Worm (Caenorhabditis elegans) whole organism, late embryonic: ENCODE measurements around the gene C04G6.4.

Experiments
- C08G9.2 ChIP-seq: sonication (generic microtip); optimal IDR thresholded peaks from 2 replicates; lab custom pipeline; 2016; ENCODE audit warnings: mild to moderate bottlenecking, missing genetic modification characterization, moderate library complexity, missing compliant biosample characterization
- C38D4.7 ChIP-seq: fragments of 200-800 bp; sonication (Bioruptor generic); optimal IDR thresholded peaks from 2 replicates; lab custom pipeline; 2018; ENCODE audit warnings: mild to moderate bottlenecking, missing genetic modification characterization, moderate library complexity, missing compliant biosample characterization
- K02D7.2 ChIP-seq: sonication (generic microtip); optimal IDR thresholded peaks from 2 replicates; lab custom pipeline; 2017; ENCODE audit warnings: mild to moderate bottlenecking, missing genetic modification characterization, missing compliant biosample characterization
- K09A11.1 ChIP-seq: sonication (generic microtip); optimal IDR thresholded peaks from 2 replicates; lab custom pipeline; 2017; ENCODE audit warnings: antibody characterized with exemption, mild to moderate bottlenecking, missing genetic modification characterization, missing compliant biosample characterization; ENCODE audit not compliant: insufficient read depth
- Y22D7AL.16 ChIP-seq: sonication (generic microtip); optimal IDR thresholded peaks from 2 replicates; lab custom pipeline; 2016; ENCODE audit warnings: missing genetic modification characterization, missing compliant biosample characterization
- ahr-1 ChIP-seq: sonication (generic microtip); optimal IDR thresholded peaks from 2 replicates; lab custom pipeline; 2016; ENCODE audit warnings: missing genetic modification characterization, missing compliant biosample characterization
- ama-1 ChIP-seq: fragments of 150-350 bp; optimal IDR thresholded peaks from 2 replicates; lab custom pipeline; 2014
- ceh-19 ChIP-seq: fragments of 200-800 bp; sonication (Bioruptor generic); optimal IDR thresholded peaks from 2 replicates; lab custom pipeline; 2018; ENCODE audit warnings: mild to moderate bottlenecking, missing genetic modification characterization, missing compliant biosample characterization
- ceh-2 ChIP-seq: sonication (generic microtip); optimal IDR thresholded peaks from 2 replicates; lab custom pipeline; 2016; ENCODE audit warnings: missing genotype, missing genetic modification characterization, missing compliant biosample characterization
- ceh-24 ChIP-seq: sonication (generic microtip); optimal IDR thresholded peaks from 2 replicates; lab custom pipeline; 2016; ENCODE audit warnings: mild to moderate bottlenecking, missing genetic modification characterization, missing compliant biosample characterization
- ceh-30 ChIP-seq: fragments of 150-350 bp; optimal IDR thresholded peaks from 2 replicates; lab custom pipeline; 2014; ENCODE audit warnings: missing biosample characterization, missing genetic modification characterization
- ceh-31 ChIP-seq: sonication (generic microtip); optimal IDR thresholded peaks from 2 replicates; lab custom pipeline; 2016; ENCODE audit warnings: missing genetic modification characterization, missing compliant biosample characterization
- ceh-34 ChIP-seq: sonication (generic microtip); optimal IDR thresholded peaks from 2 replicates; lab custom pipeline; 2016; ENCODE audit warnings: mild to moderate bottlenecking, missing genetic modification characterization, missing compliant biosample characterization
- ceh-45 ChIP-seq: fragments of 200-800 bp; sonication (Bioruptor generic); IDR thresholded peaks from 2 replicates; pipeline ENCODE4 v1.3.6; 2022; ENCODE audit warnings: missing genetic modification reagents, missing genetic modification characterization, missing compliant biosample characterization
- ceh-48 ChIP-seq: sonication (generic microtip); optimal IDR thresholded peaks from 2 replicates; lab custom pipeline; 2016; ENCODE audit warnings: missing genetic modification characterization, inconsistent platforms, missing compliant biosample characterization
- ceh-6 ChIP-seq: fragments of 200-800 bp; sonication (Bioruptor generic); optimal IDR thresholded peaks from 2 replicates; lab custom pipeline; 2018; ENCODE audit warnings: mild to moderate bottlenecking, missing genetic modification characterization, missing compliant biosample characterization
- ceh-9 ChIP-seq: sonication (generic microtip); optimal IDR thresholded peaks from 2 replicates; lab custom pipeline; 2016; ENCODE audit warnings: mild to moderate bottlenecking, missing genetic modification characterization, inconsistent platforms, missing compliant biosample characterization
- che-1 ChIP-seq: sonication (generic microtip); optimal IDR thresholded peaks from 2 replicates; lab custom pipeline; 2016; ENCODE audit warnings: mild to moderate bottlenecking, missing genetic modification characterization, missing compliant biosample characterization
- elt-2 ChIP-seq: sonication (generic microtip); optimal IDR thresholded peaks from 2 replicates; lab custom pipeline; 2016; ENCODE audit warnings: missing genetic modification reagents, missing genetic modification characterization, missing compliant biosample characterization
- ets-4 ChIP-seq: sonication (generic microtip); optimal IDR thresholded peaks from 2 replicates; lab custom pipeline; 2016; ENCODE audit warnings: missing genetic modification characterization, missing compliant biosample characterization
- eyg-1 ChIP-seq: sonication (generic microtip); optimal IDR thresholded peaks from 2 replicates; lab custom pipeline; 2016; ENCODE audit warnings: missing genotype, missing genetic modification characterization, missing compliant biosample characterization
- fkh-10 ChIP-seq: fragments of 150-350 bp; optimal IDR thresholded peaks from 2 replicates; lab custom pipeline; 2014; ENCODE audit warnings: missing biosample characterization, missing genetic modification reagents, missing genetic modification characterization
- fkh-6 ChIP-seq: sonication (generic microtip); optimal IDR thresholded peaks from 2 replicates; lab custom pipeline; 2016; ENCODE audit warnings: missing genetic modification characterization, missing compliant biosample characterization
- gmeb-2 ChIP-seq: sonication (generic microtip); optimal IDR thresholded peaks from 2 replicates; lab custom pipeline; 2016; ENCODE audit warnings: missing genetic modification characterization, inconsistent platforms, missing compliant biosample characterization
- hlh-15 ChIP-seq: sonication (generic microtip); optimal IDR thresholded peaks from 2 replicates; lab custom pipeline; 2016; ENCODE audit warnings: missing genetic modification characterization, missing compliant biosample characterization
- hlh-8 ChIP-seq: sonication (generic microtip); optimal IDR thresholded peaks from 2 replicates; lab custom pipeline; 2016; ENCODE audit warnings: missing genotype, missing genetic modification characterization, missing compliant biosample characterization
- lin-11 ChIP-seq: fragments of 200-800 bp; sonication (Bioruptor generic); optimal IDR thresholded peaks from 2 replicates; lab custom pipeline; 2018; ENCODE audit warnings: mild to moderate bottlenecking, missing genetic modification characterization, missing compliant biosample characterization
- madf-2 ChIP-seq: sonication (generic microtip); optimal IDR thresholded peaks from 2 replicates; lab custom pipeline; 2017; ENCODE audit warnings: missing genetic modification characterization, missing compliant biosample characterization
- mec-3 ChIP-seq: sonication (generic microtip); optimal IDR thresholded peaks from 2 replicates; lab custom pipeline; 2016; ENCODE audit warnings: borderline replicate concordance, missing genetic modification characterization, missing compliant biosample characterization
- nfya-1 ChIP-seq: sonication (generic microtip); optimal IDR thresholded peaks from 2 replicates; lab custom pipeline; 2017; ENCODE audit warnings: missing genetic modification characterization, mild to moderate bottlenecking, missing compliant biosample characterization, antibody characterized with exemption, moderate library complexity
- nhr-11 ChIP-seq: fragments of 150-350 bp; optimal IDR thresholded peaks from 2 replicates; lab custom pipeline; 2014; ENCODE audit warnings: missing biosample characterization, missing genetic modification characterization
- npax-4 ChIP-seq: sonication (generic microtip); optimal IDR thresholded peaks from 2 replicates; lab custom pipeline; 2016; ENCODE audit warnings: missing genetic modification characterization, missing compliant biosample characterization
- odd-2 ChIP-seq: sonication (generic microtip); optimal IDR thresholded peaks from 2 replicates; lab custom pipeline; 2017; ENCODE audit warnings: antibody characterized with exemption, mild to moderate bottlenecking, missing genetic modification characterization, missing compliant biosample characterization
- pat-9 ChIP-seq: fragments of 200-800 bp; sonication (Bioruptor generic); optimal IDR thresholded peaks from 2 replicates; lab custom pipeline; 2018; ENCODE audit warnings: mild to moderate bottlenecking, missing genetic modification characterization, moderate library complexity, missing compliant biosample characterization
- pax-1 ChIP-seq: fragments of 150-350 bp; optimal IDR thresholded peaks from 2 replicates; lab custom pipeline; 2014; ENCODE audit warnings: missing biosample characterization, missing genetic modification characterization
- pqm-1 ChIP-seq: sonication (generic microtip); optimal IDR thresholded peaks from 2 replicates; lab custom pipeline; 2016; ENCODE audit warnings: missing genetic modification characterization, missing compliant biosample characterization
- pros-1 ChIP-seq: fragments of 150-350 bp; optimal IDR thresholded peaks from 2 replicates; lab custom pipeline; 2014; ENCODE audit warnings: missing biosample characterization, missing genetic modification reagents, missing genetic modification characterization
- rnt-1 ChIP-seq: sonication (generic microtip); optimal IDR thresholded peaks from 2 replicates; lab custom pipeline; 2016; ENCODE audit warnings: missing genetic modification characterization, missing compliant biosample characterization
- sdc-2 ChIP-seq: sonication (generic microtip); optimal IDR thresholded peaks from 2 replicates; lab custom pipeline; 2016; ENCODE audit warnings: missing genotype, missing genetic modification characterization, missing compliant biosample characterization
- sox-2 ChIP-seq: fragments of 200-800 bp; sonication (Bioruptor generic); IDR thresholded peaks from 2 replicates; pipeline ENCODE4 v1.3.6; 2022; ENCODE audit warnings: missing genetic modification reagents, missing genetic modification characterization, missing compliant biosample characterization
- sox-4 ChIP-seq: sonication (generic microtip); optimal IDR thresholded peaks from 2 replicates; lab custom pipeline; 2017; ENCODE audit warnings: mild to moderate bottlenecking, missing genetic modification characterization, inconsistent platforms, missing compliant biosample characterization
- syd-9 ChIP-seq: sonication (generic microtip); optimal IDR thresholded peaks from 2 replicates; lab custom pipeline; 2016; ENCODE audit warnings: mild to moderate bottlenecking, missing genetic modification characterization, moderate library complexity, missing compliant biosample characterization
- tbx-2 ChIP-seq: sonication (generic microtip); optimal IDR thresholded peaks from 2 replicates; lab custom pipeline; 2016; ENCODE audit warnings: missing genetic modification characterization, missing compliant biosample characterization
- tbx-7 ChIP-seq: sonication (generic microtip); optimal IDR thresholded peaks from 2 replicates; lab custom pipeline; 2016; ENCODE audit warnings: missing genotype, missing genetic modification characterization, missing compliant biosample characterization
- ttx-3 ChIP-seq: sonication (generic microtip); optimal IDR thresholded peaks from 2 replicates; lab custom pipeline; 2016; ENCODE audit warnings: missing genetic modification reagents, missing genetic modification characterization, missing compliant biosample characterization
- unc-3 ChIP-seq, 2 experiments: fragments of 200-800 bp in 1 of 2; sonication (Bioruptor generic) in 1 of 2; sonication (generic microtip) in 1 of 2; conservative IDR thresholded peaks in 1 of 2; optimal IDR thresholded peaks in 1 of 2; 2 replicates each; pipeline versions ENCODE4 v1.3.6 to Lab custom; 2016 to 2022; ENCODE audit warnings: missing compliant biosample characterization in 2 of 2, missing genetic modification characterization in 2 of 2, missing genetic modification reagents in 1 of 2
- unc-42 ChIP-seq: sonication (generic microtip); optimal IDR thresholded peaks from 2 replicates; lab custom pipeline; 2016; ENCODE audit warnings: missing genotype, missing genetic modification characterization, missing compliant biosample characterization
- unc-86 ChIP-seq: sonication (generic microtip); optimal IDR thresholded peaks from 2 replicates; lab custom pipeline; 2016; ENCODE audit warnings: missing genetic modification characterization, missing compliant biosample characterization
- zip-5 ChIP-seq: sonication (generic microtip); optimal IDR thresholded peaks from 2 replicates; lab custom pipeline; 2016; ENCODE audit warnings: missing genetic modification characterization, missing compliant biosample characterization

C04G6.4 gene

ce11 chrII:5033935-5034334 lies 49.3 kb downstream of the C04G6.4 start, which contains the start of gene F33G12.3:
F33G12.3 (minus strand) TSS chrII:5034035.
- no peak for TF ChIP-seq ets-4 (tag; lab: Kevin White, UChicago)
- TF ChIP-seq odd-2 (tag; lab: Kevin White, UChicago): no peak
- no peak for TF ChIP-seq nhr-11 (tag; lab: Kevin White, UChicago)
- no peak for TF ChIP-seq ceh-24 (tag; lab: Kevin White, UChicago)
- TF ChIP-seq Y22D7AL.16 (tag; lab: Kevin White, UChicago): no peak
- TF ChIP-seq unc-42: no peak

- TF ChIP-seq pqm-1 (peak; percentile 73), fkh-10 (GFP tag; lab: Kevin White, UChicago) (no peak), nhr-11 (tag; lab: Kevin White, UChicago) (no peak), pros-1 (tag; lab: Kevin White, UChicago) (peak; percentile 34), unc-42 (peak; percentile 78), ceh-48 (tag; lab: Kevin White, UChicago) (peak; percentile 77), eyg-1 (tag; lab: Kevin White, UChicago) (peak; percentile 88), sox-2 (peak; percentile 54), hlh-8 (peak; percentile 79), ceh-24 (tag; lab: Kevin White, UChicago) (peak; percentile 72), ets-4 (tag; lab: Kevin White, UChicago) (no peak), syd-9 (tag; lab: Kevin White, UChicago) (peak; percentile 84), sdc-2 (tag; lab: Kevin White, UChicago) (peak; percentile 90), ceh-2 (tag; lab: Kevin White, UChicago) (peak; percentile 86), Y22D7AL.16 (tag; lab: Kevin White, UChicago) (peak; percentile 85), ama-1 (no peak), mec-3 (peak; percentile 58), rnt-1 (tag; lab: Kevin White, UChicago) (peak; percentile 58), tbx-2 (tag; lab: Kevin White, UChicago) (peak; percentile 85), zip-5 (peak; percentile 73), ceh-34 (tag; lab: Kevin White, UChicago) (peak; percentile 91), ttx-3 (peak; percentile 81), ceh-30 (tag; lab: Kevin White, UChicago) (no peak), nfya-1 (tag; lab: Kevin White, UChicago) (peak; percentile 78), ahr-1 (peak; percentile 76), K09A11.1 (tag; lab: Kevin White, UChicago) (peak; percentile 78), unc-86 (tag; lab: Kevin White, UChicago) (peak; percentile 89), npax-4 (tag; lab: Kevin White, UChicago) (peak; percentile 73), hlh-15 (peak; percentile 80), ceh-6 (peak; percentile 90), madf-2 (tag; lab: Kevin White, UChicago) (peak; percentile 81), C08G9.2 (tag; lab: Kevin White, UChicago) (peak; percentile 86), K02D7.2 (tag; lab: Kevin White, UChicago) (peak; percentile 86), tbx-7 (peak; percentile 7), sox-4 (tag; lab: Kevin White, UChicago) (peak; percentile 88), ceh-31 (peak; percentile 75), pat-9 (tag; lab: Kevin White, UChicago) (peak; percentile 88), C38D4.7 (peak; percentile 85), odd-2 (tag; lab: Kevin White, UChicago) (peak; percentile 54), pax-1 (no peak), che-1 (tag; lab: Kevin White, UChicago) (peak; percentile 90), elt-2 (tag; lab: Kevin White, UChicago) (peak; percentile 100), gmeb-2 (tag; lab: Kevin White, UChicago) (peak; percentile 87), unc-3 (GFP tag; conservative IDR thresholded peaks at IDR 0.05; lab: Robert Waterston, UW) (peak; percentile 86), unc-3 (tag; optimal IDR thresholded peaks at IDR 0.05; lab: Kevin White, UChicago) (peak; percentile 81), ceh-45 (GFP tag; lab: Robert Waterston, UW) (peak; percentile 77; the same call in 1 of the 2 replicates), lin-11 (peak; percentile 75), fkh-6 (tag; lab: Kevin White, UChicago) (peak; percentile 84), ceh-19 (GFP tag; lab: Kevin White, UChicago) (peak; percentile 83), ceh-9 (tag; lab: Kevin White, UChicago) (peak; percentile 49)
These were observed 50.6 kb downstream of the C04G6.4 start for ce11 chrII:5032669-5033068.
